Fruit fly (Drosophila melanogaster) whole organism, wandering third instar larva: ENCODE measurements around the gene Ugt303B2.

Experiments
- Abd-B ChIP-seq: fragments of >200 bp; optimal IDR thresholded peaks from 2 replicates; lab custom pipeline; 2017; ENCODE audit warnings: missing biosample characterization, missing genetic modification characterization
- Hr78 ChIP-seq: fragments of >200 bp; optimal IDR thresholded peaks from 2 replicates; lab custom pipeline; 2017; ENCODE audit warnings: missing biosample characterization, missing genetic modification characterization
- br ChIP-seq: fragments of 200-800 bp; sonication (Bioruptor generic); optimal IDR thresholded peaks from 2 replicates; lab custom pipeline; 2016; ENCODE audit warnings: missing biosample characterization, missing genetic modification characterization
- brk ChIP-seq: fragments of 200-800 bp; sonication (Bioruptor generic); optimal IDR thresholded peaks from 2 replicates; lab custom pipeline; 2016; ENCODE audit warnings: missing biosample characterization, mild to moderate bottlenecking, missing genetic modification characterization
- foxo ChIP-seq, 2 experiments: fragments of 200-800 bp; sonication (Bioruptor generic); optimal IDR thresholded peaks; 2 replicates in 1 of 2; 3 replicates in 1 of 2; lab custom pipeline; 2016 to 2017; ENCODE audit warnings: missing biosample characterization in 2 of 2, missing genetic modification characterization in 2 of 2
- h ChIP-seq: fragments of 200-800 bp; sonication (Bioruptor generic); optimal IDR thresholded peaks from 3 replicates; lab custom pipeline; 2016; ENCODE audit warnings: missing biosample characterization, mild to moderate bottlenecking, missing genetic modification characterization
- lola ChIP-seq: fragments of >200 bp; optimal IDR thresholded peaks from 2 replicates; lab custom pipeline; 2017; ENCODE audit warnings: missing biosample characterization, missing genetic modification characterization
- pan ChIP-seq: fragments of >200 bp; optimal IDR thresholded peaks from 2 replicates; lab custom pipeline; 2017
- usp ChIP-seq: fragments of >200 bp; optimal IDR thresholded peaks from 2 replicates; lab custom pipeline; 2017; ENCODE audit warnings: missing biosample characterization, missing genetic modification characterization

DNA sequence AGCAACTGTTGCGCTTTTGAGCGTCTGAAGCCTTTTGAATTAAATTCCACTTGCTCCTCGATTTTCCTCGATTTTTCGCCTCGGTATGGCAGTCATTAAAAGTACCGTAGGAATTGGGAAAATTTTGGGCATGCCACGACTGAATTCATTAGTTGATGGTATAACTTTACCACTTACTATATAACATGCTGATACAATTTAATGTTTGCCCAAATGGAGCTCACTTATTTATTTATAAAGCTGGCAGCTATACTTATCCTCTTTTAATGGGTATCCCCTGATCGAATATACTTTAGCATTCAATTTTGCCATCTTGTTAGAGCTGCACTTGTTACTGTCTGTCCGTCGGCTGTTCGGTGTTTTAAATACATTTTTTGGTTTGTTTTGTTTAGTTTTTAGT, 11.3 kb downstream of the Ugt303B2 start:
- no peak for TF ChIP-seq pan (lab: Kevin White, UChicago)
- TF ChIP-seq usp (GFP tag; lab: Kevin White, UChicago), result no peak
- TF ChIP-seq Abd-B, result no peak
- TF ChIP-seq h (GFP tag; lab: Kevin White, UChicago), result no peak
- no peak for TF ChIP-seq foxo (GFP tag; optimal IDR thresholded peaks at IDR 0.05; lab: Kevin White, UChicago)
- no peak for TF ChIP-seq br (GFP tag; lab: Kevin White, UChicago)
- no peak for TF ChIP-seq lola (GFP tag; lab: Kevin White, UChicago)
- TF ChIP-seq Hr78 (GFP tag; lab: Kevin White, UChicago), result no peak
- no peak for TF ChIP-seq brk
